In genomic region chrII:3476536-3476935, ce11 we compare ENCODE assay signal across 3 worm cellular contexts.
A peak's percentile ranks its signal among the peaks of the same experiment; 100 is the strongest.
TF ChIP-seq lines count a peak whose summit lies in the region.

No protein-coding gene starts in this region.

TF ChIP-seq in whole organism, early embryonic, 17 proteins besides CTCF, POLR2A, EP300 and RAD21:
- TF ChIP-seq scrt-1 (GFP tag; IDR thresholded peaks at IDR 0.05; lab: Robert Waterston, UW) = no peak
- TF ChIP-seq hmg-4 (GFP tag; optimal IDR thresholded peaks at IDR 0.05; lab: Kevin White, UChicago) = no peak
- peak; percentile 71 for TF ChIP-seq ceh-36 (tag; optimal IDR thresholded peaks at IDR 0.05; lab: Kevin White, UChicago)
- TF ChIP-seq tra-4 (tag; optimal IDR thresholded peaks at IDR 0.05; lab: Kevin White, UChicago) = no peak
- no peak for TF ChIP-seq B0310.2 (tag; optimal IDR thresholded peaks at IDR 0.05; lab: Kevin White, UChicago)

TF ChIP-seq in whole organism, late embryonic, 69 proteins besides CTCF, POLR2A, EP300 and RAD21:
- TF ChIP-seq dve-1 (tag; optimal IDR thresholded peaks at IDR 0.05; lab: Kevin White, UChicago) = peak; percentile 62
- no peak for TF ChIP-seq C08G9.2 (tag; optimal IDR thresholded peaks at IDR 0.05; lab: Kevin White, UChicago)
- TF ChIP-seq F13H6.1 (tag; optimal IDR thresholded peaks at IDR 0.05; lab: Kevin White, UChicago) = no peak
- no peak for TF ChIP-seq syd-9 (tag; optimal IDR thresholded peaks at IDR 0.05; lab: Kevin White, UChicago)
- TF ChIP-seq ttx-3 (tag; optimal IDR thresholded peaks at IDR 0.05; lab: Kevin White, UChicago) = no peak
- no peak for TF ChIP-seq fkh-10 (GFP tag; optimal IDR thresholded peaks at IDR 0.05; lab: Kevin White, UChicago)
- TF ChIP-seq ceh-2 (tag; optimal IDR thresholded peaks at IDR 0.05; lab: Kevin White, UChicago) = no peak
- TF ChIP-seq C38D4.7 (GFP tag; optimal IDR thresholded peaks at IDR 0.05; lab: Kevin White, UChicago) = no peak

TF ChIP-seq in whole organism, midembryonic, 9 proteins besides CTCF, POLR2A, EP300 and RAD21:
- 0 out of 2 replicates have a peak, but pooled peaks have one; percentile 13 for TF ChIP-seq ztf-29 (GFP tag; IDR thresholded peaks at IDR 0.05; lab: Robert Waterston, UW)
- no peak for TF ChIP-seq ref-1 (GFP tag; conservative IDR thresholded peaks at IDR 0.05; lab: Robert Waterston, UW)
